Fruit fly (Drosophila melanogaster) Kc167 (cell line): ENCODE results near the gene CG17198.

Experiments
- Myc ChIP-seq: fragments of >200 bp; optimal IDR thresholded peaks from 2 replicates; lab custom pipeline; 2017; ENCODE audit warnings: missing external identifiers
- Sin3A ChIP-seq: fragments of >200 bp; optimal IDR thresholded peaks from 2 replicates; lab custom pipeline; 2018; ENCODE audit warnings: missing external identifiers
- h ChIP-seq: fragments of >200 bp; optimal IDR thresholded peaks from 3 replicates; lab custom pipeline; 2018; ENCODE audit warnings: missing external identifiers
- insv ChIP-seq: fragments of >200 bp; optimal IDR thresholded peaks from 3 replicates; lab custom pipeline; 2018; ENCODE audit warnings: missing external identifiers
- psq ChIP-seq: fragments of >200 bp; optimal IDR thresholded peaks from 2 replicates; lab custom pipeline; 2017; ENCODE audit warnings: missing external identifiers
- ttk ChIP-seq: sonication (Bioruptor generic); optimal IDR thresholded peaks from 2 replicates; lab custom pipeline; 2017; ENCODE audit warnings: missing external identifiers

The CG17198 gene

dm6 chr3R:25763005-25763404 lies 12.2 kb downstream of the CG17198 start, which contains the start of gene LpR1:
TSS of gene LpR1 (minus strand) at chr3R:25763105.
- TF ChIP-seq ttk (lab: Kevin White, UChicago), result no peak
- TF ChIP-seq Sin3A (lab: Kevin White, UChicago), result no peak
- TF ChIP-seq psq (lab: Kevin White, UChicago), result no peak
- TF ChIP-seq insv (lab: Kevin White, UChicago), result no peak
- TF ChIP-seq Myc (lab: Kevin White, UChicago), result no peak
- TF ChIP-seq h (lab: Kevin White, UChicago), result no peak

- TF ChIP-seq psq (lab: Kevin White, UChicago) (no peak), Sin3A (lab: Kevin White, UChicago) (no peak), ttk (lab: Kevin White, UChicago) (no peak), h (lab: Kevin White, UChicago) (no peak), Myc (lab: Kevin White, UChicago) (no peak), insv (lab: Kevin White, UChicago) (no peak)
Measured at dm6 chr3R:25762005-25762764, 13.0 kb downstream of the CG17198 start.

DNA sequence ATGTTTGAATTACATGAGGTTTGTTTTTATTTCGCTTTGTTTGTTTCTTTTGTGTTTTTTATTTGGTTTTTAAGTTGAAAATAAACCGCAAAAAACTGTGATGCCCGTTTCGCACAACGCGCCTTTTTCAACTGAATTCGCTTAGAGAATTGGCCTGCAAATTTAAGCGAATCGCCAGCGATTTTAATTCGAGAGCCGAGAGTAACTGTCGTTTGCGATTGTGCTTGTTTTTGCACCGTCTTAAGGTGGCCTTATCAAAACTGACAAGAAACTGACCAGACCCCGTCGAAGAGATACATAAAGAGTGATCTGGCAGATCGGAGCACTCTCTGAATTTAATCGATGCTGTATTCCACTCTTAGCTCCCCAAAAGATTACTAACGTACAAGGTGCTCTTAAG lies 15.0 kb downstream of the CG17198 start:
- TF ChIP-seq h (lab: Kevin White, UChicago) (no peak), ttk (lab: Kevin White, UChicago) (no peak), insv (lab: Kevin White, UChicago) (no peak), Sin3A (lab: Kevin White, UChicago) (no peak), Myc (lab: Kevin White, UChicago) (no peak), psq (lab: Kevin White, UChicago) (no peak)

DNA sequence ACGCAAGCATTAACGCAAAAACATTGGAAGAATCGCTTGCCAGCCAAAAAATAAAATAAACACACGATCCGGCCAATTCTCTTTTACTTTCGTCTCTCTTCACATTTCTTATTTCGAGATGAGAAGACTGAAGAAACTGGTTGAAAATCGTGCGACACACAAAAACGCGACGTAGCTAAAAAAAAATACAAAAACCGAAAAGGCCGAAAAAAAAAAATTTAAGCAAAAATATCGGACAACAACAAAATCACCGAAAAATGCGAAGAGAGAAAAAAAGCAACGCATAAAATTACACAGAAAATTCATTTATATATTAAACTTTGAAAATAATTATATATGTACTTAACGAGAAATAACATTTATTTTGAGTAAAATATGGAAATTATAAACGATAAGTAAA lies 15.7 kb downstream of the CG17198 start:
- no peak for TF ChIP-seq Myc (lab: Kevin White, UChicago)
- TF ChIP-seq psq (lab: Kevin White, UChicago), result no peak
- TF ChIP-seq Sin3A (lab: Kevin White, UChicago), result no peak
- no peak for TF ChIP-seq insv (lab: Kevin White, UChicago)
- no peak for TF ChIP-seq h (lab: Kevin White, UChicago)
- TF ChIP-seq ttk (lab: Kevin White, UChicago), result no peak

dm6 chr3R:25755864-25756507 lies 19.2 kb downstream of the CG17198 start:
- TF ChIP-seq insv (lab: Kevin White, UChicago), result no peak
- no peak for TF ChIP-seq h (lab: Kevin White, UChicago)
- TF ChIP-seq psq (lab: Kevin White, UChicago), result no peak

DNA sequence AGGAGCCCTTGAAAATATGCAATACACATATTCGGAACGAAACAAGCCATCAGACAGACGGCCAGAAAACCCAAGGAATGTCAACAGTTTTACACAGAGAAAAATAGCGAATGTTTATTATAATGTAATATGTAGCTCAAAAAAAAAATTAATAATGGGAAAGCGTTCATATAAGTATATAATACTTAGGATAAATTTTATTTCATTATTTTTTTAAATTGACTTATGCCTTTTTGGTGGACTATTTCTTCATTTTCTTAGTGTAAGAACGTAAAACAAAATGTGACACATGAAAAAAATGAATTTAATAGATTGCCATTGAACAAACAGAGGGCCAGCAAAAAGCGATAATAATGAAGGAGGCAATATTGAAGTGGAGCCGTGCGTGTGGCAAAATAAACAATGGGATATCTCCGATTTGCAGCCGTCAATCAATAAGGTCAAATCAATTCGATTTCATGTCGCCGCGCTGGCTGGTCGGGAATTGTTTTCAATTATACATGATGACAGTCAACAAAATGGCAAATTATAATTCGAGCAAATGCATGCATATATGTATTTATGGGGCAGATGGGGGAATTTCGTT lies 20.2 kb downstream of the CG17198 start:
- TF ChIP-seq insv (lab: Kevin White, UChicago) (no peak), psq (lab: Kevin White, UChicago) (no peak), Myc (lab: Kevin White, UChicago) (no peak), Sin3A (lab: Kevin White, UChicago) (no peak)

dm6 chr3R:25753798-25754197 lies 21.4 kb downstream of the CG17198 start:
- TF ChIP-seq Myc (lab: Kevin White, UChicago) (no peak), psq (lab: Kevin White, UChicago) (no peak), insv (lab: Kevin White, UChicago) (no peak), Sin3A (lab: Kevin White, UChicago) (no peak), ttk (lab: Kevin White, UChicago) (no peak), h (lab: Kevin White, UChicago) (no peak)

dm6 chr3R:25740348-25740751 lies 34.8 kb downstream of the CG17198 start, which contains the start of gene LpR2:
TSS of gene LpR2 (minus strand) at chr3R:25740465.
- no peak for TF ChIP-seq Myc (lab: Kevin White, UChicago)
- no peak for TF ChIP-seq insv (lab: Kevin White, UChicago)
- TF ChIP-seq psq (lab: Kevin White, UChicago), result no peak
- no peak for TF ChIP-seq h (lab: Kevin White, UChicago)
- no peak for TF ChIP-seq Sin3A (lab: Kevin White, UChicago)
- TF ChIP-seq ttk (lab: Kevin White, UChicago), result no peak

dm6 chr3R:25739727-25740126 lies 35.4 kb downstream of the CG17198 start:
- no peak for TF ChIP-seq ttk (lab: Kevin White, UChicago)
- TF ChIP-seq Myc (lab: Kevin White, UChicago), result no peak
- TF ChIP-seq Sin3A (lab: Kevin White, UChicago), result no peak
- no peak for TF ChIP-seq psq (lab: Kevin White, UChicago)
- no peak for TF ChIP-seq h (lab: Kevin White, UChicago)
- no peak for TF ChIP-seq insv (lab: Kevin White, UChicago)

dm6 chr3R:25737735-25738371 lies 37.3 kb downstream of the CG17198 start:
- TF ChIP-seq psq (lab: Kevin White, UChicago) (no peak), ttk (lab: Kevin White, UChicago) (no peak), insv (lab: Kevin White, UChicago) (no peak), h (lab: Kevin White, UChicago) (no peak), Myc (lab: Kevin White, UChicago) (no peak), Sin3A (lab: Kevin White, UChicago) (no peak)

- TF ChIP-seq h (lab: Kevin White, UChicago) (no peak), Myc (lab: Kevin White, UChicago) (no peak), ttk (lab: Kevin White, UChicago) (no peak), Sin3A (lab: Kevin White, UChicago) (no peak), insv (lab: Kevin White, UChicago) (no peak), psq (lab: Kevin White, UChicago) (no peak)
Measured at dm6 chr3R:25735801-25736068, 39.4 kb downstream of the CG17198 start.
